Fruit fly (Drosophila melanogaster) whole organism, embryonic: ENCODE measurements around the gene CG10761.

Experiments used
- Aef1 ChIP-seq: fragments of 200-800 bp; sonication (Bioruptor generic); IDR thresholded peaks from 3 replicates; pipeline ENCODE4 v1.3.6; 2022; ENCODE audit warnings: missing biosample characterization, missing genetic modification characterization
- Atf6 ChIP-seq: fragments of 200-800 bp; sonication (Bioruptor generic); IDR thresholded peaks from 2 replicates; pipeline ENCODE4 v1.3.6; 2022; ENCODE audit warnings: missing biosample characterization, missing genetic modification characterization
- BEAF-32 ChIP-seq: fragments of 200-800 bp; sonication (Bioruptor generic); optimal IDR thresholded peaks from 3 replicates; lab custom pipeline; 2017; ENCODE audit warnings: missing biosample characterization, missing genetic modification characterization, mild to moderate bottlenecking, moderate library complexity, missing genetic modification reagents
- Bgb ChIP-seq: fragments of 200-800 bp; sonication (Bioruptor generic); IDR thresholded peaks from 2 replicates; pipeline ENCODE4 v1.3.6; 2022; ENCODE audit warnings: missing biosample characterization, missing genetic modification characterization; ENCODE audit not compliant: partially characterized antibody
- CG10543 ChIP-seq: fragments of 200-800 bp; sonication (Bioruptor generic); optimal IDR thresholded peaks from 3 replicates; lab custom pipeline; 2017; ENCODE audit warnings: missing biosample characterization, mild to moderate bottlenecking, missing genetic modification characterization, moderate library complexity
- CG11456 ChIP-seq: fragments of 200-800 bp; sonication (Bioruptor generic); IDR thresholded peaks from 3 replicates; pipeline ENCODE4 v1.3.6; 2022; ENCODE audit warnings: missing biosample characterization, missing genetic modification characterization
- CG12299 ChIP-seq: fragments of 200-800 bp; sonication (Bioruptor generic); optimal IDR thresholded peaks from 2 replicates; lab custom pipeline; 2018; ENCODE audit warnings: missing biosample characterization, mild to moderate bottlenecking, missing genetic modification characterization
- CG12391 ChIP-seq: fragments of 200-800 bp; sonication (Bioruptor generic); optimal IDR thresholded peaks from 3 replicates; lab custom pipeline; 2018; ENCODE audit warnings: missing biosample characterization, mild to moderate bottlenecking, missing genetic modification characterization, moderate library complexity
- CG13287 ChIP-seq: fragments of 200-800 bp; sonication (Bioruptor generic); IDR thresholded peaks from 2 replicates; pipeline ENCODE4 v1.3.6; 2022; ENCODE audit warnings: missing biosample characterization, missing genetic modification characterization; ENCODE audit not compliant: partially characterized antibody
- CG13424 ChIP-seq: fragments of 200-800 bp; sonication (Bioruptor generic); optimal IDR thresholded peaks from 2 replicates; lab custom pipeline; 2019; ENCODE audit warnings: missing biosample characterization, mild to moderate bottlenecking, missing genetic modification characterization, moderate library complexity
- CG15696 ChIP-seq: fragments of 200-800 bp; sonication (Bioruptor generic); optimal IDR thresholded peaks from 2 replicates; lab custom pipeline; 2019; ENCODE audit warnings: missing biosample characterization, mild to moderate bottlenecking, missing genetic modification characterization, moderate library complexity
- CG17912 ChIP-seq: fragments of 200-800 bp; sonication (Bioruptor generic); optimal IDR thresholded peaks from 2 replicates; lab custom pipeline; 2018; ENCODE audit warnings: missing biosample characterization, mild to moderate bottlenecking, missing genetic modification characterization
- CG1832 ChIP-seq: fragments of 200-800 bp; sonication (Bioruptor generic); optimal IDR thresholded peaks from 2 replicates; lab custom pipeline; 2017; ENCODE audit warnings: missing biosample characterization, mild to moderate bottlenecking, missing genetic modification characterization, inconsistent platforms
- CG3847 ChIP-seq: fragments of 200-800 bp; sonication (Bioruptor generic); IDR thresholded peaks from 2 replicates; pipeline ENCODE4 v1.3.6; 2022; ENCODE audit warnings: missing biosample characterization, missing genetic modification characterization
- CG5953 ChIP-seq: fragments of 200-800 bp; sonication (Bioruptor generic); IDR thresholded peaks from 2 replicates; pipeline ENCODE4 v1.3.6; 2022; ENCODE audit warnings: missing biosample characterization, missing genetic modification characterization
- CG6272 ChIP-seq: fragments of 200-800 bp; sonication (Bioruptor generic); IDR thresholded peaks from 2 replicates; pipeline ENCODE4 v1.3.6; 2022; ENCODE audit warnings: missing biosample characterization, missing genetic modification characterization
- CG7963 ChIP-seq: fragments of 200-800 bp; sonication (Bioruptor generic); IDR thresholded peaks from 3 replicates; pipeline ENCODE4 v1.3.6; 2022; ENCODE audit warnings: missing biosample characterization, missing genetic modification characterization; ENCODE audit not compliant: partially characterized antibody
- CG9727 ChIP-seq: fragments of 200-800 bp; sonication (Bioruptor generic); optimal IDR thresholded peaks from 3 replicates; lab custom pipeline; 2017; ENCODE audit warnings: missing biosample characterization, mild to moderate bottlenecking, missing genetic modification characterization
- CG9932 ChIP-seq: fragments of 200-800 bp; sonication (Bioruptor generic); IDR thresholded peaks from 2 replicates; pipeline ENCODE4 v1.3.6; 2022; ENCODE audit warnings: missing biosample characterization, missing genetic modification characterization
- D19B ChIP-seq: fragments of 200-800 bp; sonication (Bioruptor generic); optimal IDR thresholded peaks from 2 replicates; lab custom pipeline; 2017; ENCODE audit warnings: missing biosample characterization, mild to moderate bottlenecking, missing genetic modification characterization
- Dek ChIP-seq: fragments of 200-800 bp; sonication (Bioruptor generic); optimal IDR thresholded peaks from 3 replicates; lab custom pipeline; 2019; ENCODE audit warnings: missing biosample characterization, mild to moderate bottlenecking, missing genetic modification characterization, moderate library complexity
- Drgx ChIP-seq: fragments of 200-800 bp; sonication (Bioruptor generic); IDR thresholded peaks from 2 replicates; pipeline ENCODE4 v1.3.6; 2022; ENCODE audit warnings: missing biosample characterization, missing genetic modification characterization
- E2f1 ChIP-seq: fragments of 200-800 bp; sonication (Bioruptor generic); IDR thresholded peaks from 2 replicates; pipeline ENCODE4 v1.3.6; 2022; ENCODE audit warnings: missing biosample characterization, missing genetic modification characterization
- E2f2 ChIP-seq: fragments of 200-800 bp; sonication (Bioruptor generic); IDR thresholded peaks from 2 replicates; pipeline ENCODE4 v1.3.6; 2022; ENCODE audit warnings: missing biosample characterization, missing genetic modification characterization
- GATAe ChIP-seq: fragments of 200-800 bp; sonication (Bioruptor generic); conservative IDR thresholded peaks from 2 replicates; pipeline ENCODE4 v1.3.6; 2022; ENCODE audit warnings: missing biosample characterization, missing genetic modification characterization
- HmgZ ChIP-seq: fragments of 200-800 bp; sonication (Bioruptor generic); optimal IDR thresholded peaks from 2 replicates; lab custom pipeline; 2018; ENCODE audit warnings: missing biosample characterization, mild to moderate bottlenecking, missing genetic modification characterization
- Hr3 ChIP-seq: fragments of 200-800 bp; sonication (Bioruptor generic); optimal IDR thresholded peaks from 3 replicates; lab custom pipeline; 2016; ENCODE audit warnings: missing biosample characterization, missing genetic modification characterization
- MBD-R2 ChIP-seq: fragments of 200-800 bp; sonication (Bioruptor generic); IDR thresholded peaks from 2 replicates; pipeline ENCODE4 v1.3.6; 2022; ENCODE audit warnings: missing biosample characterization, missing genetic modification characterization
- NfI ChIP-seq: fragments of 200-800 bp; sonication (Bioruptor generic); optimal IDR thresholded peaks from 3 replicates; lab custom pipeline; 2018; ENCODE audit warnings: missing biosample characterization, mild to moderate bottlenecking, missing genetic modification characterization, moderate library complexity
- Rfx ChIP-seq: fragments of 200-800 bp; sonication (Bioruptor generic); IDR thresholded peaks from 2 replicates; pipeline ENCODE4 v1.3.6; 2022; ENCODE audit warnings: missing biosample characterization, missing genetic modification characterization
- TFAM ChIP-seq: fragments of 200-800 bp; sonication (Bioruptor generic); optimal IDR thresholded peaks from 2 replicates; lab custom pipeline; 2017; ENCODE audit warnings: missing biosample characterization, missing genetic modification characterization, inconsistent platforms
- Tbp ChIP-seq: fragments of >200 bp; optimal IDR thresholded peaks from 2 replicates; lab custom pipeline; 2018; ENCODE audit warnings: missing biosample characterization, missing genetic modification characterization
- ato ChIP-seq: fragments of 200-800 bp; sonication (Bioruptor generic); IDR thresholded peaks from 2 replicates; pipeline ENCODE4 v1.3.6; 2022; ENCODE audit warnings: missing biosample characterization, missing genetic modification characterization; ENCODE audit not compliant: partially characterized antibody
- cas ChIP-seq: fragments of 200-800 bp; sonication (Bioruptor generic); IDR thresholded peaks from 2 replicates; pipeline ENCODE4 v1.3.6; 2022; ENCODE audit warnings: missing biosample characterization, missing genetic modification characterization
- crp ChIP-seq, 2 experiments: fragments of 200-800 bp; sonication (Bioruptor generic); optimal IDR thresholded peaks; 2 replicates in 1 of 2; 3 replicates in 1 of 2; lab custom pipeline; 2017; ENCODE audit warnings: missing biosample characterization in 2 of 2, missing genetic modification characterization in 2 of 2, mild to moderate bottlenecking in 1 of 2, moderate library complexity in 1 of 2
- cwo ChIP-seq: fragments of 200-800 bp; sonication (Bioruptor generic); optimal IDR thresholded peaks from 3 replicates; lab custom pipeline; 2017; ENCODE audit warnings: missing biosample characterization, missing genetic modification characterization, mild to moderate bottlenecking, moderate library complexity, missing genetic modification reagents
- dpn ChIP-seq, 2 experiments: fragments of 200-800 bp; sonication (Bioruptor generic); optimal IDR thresholded peaks; 3 replicates each; lab custom pipeline; 2016; ENCODE audit warnings: missing biosample characterization in 2 of 2, missing genetic modification characterization in 2 of 2
- eyg ChIP-seq: fragments of 200-800 bp; sonication (Bioruptor generic); optimal IDR thresholded peaks from 3 replicates; lab custom pipeline; 2016; ENCODE audit warnings: missing biosample characterization, missing genetic modification characterization
- grau ChIP-seq: fragments of 200-800 bp; optimal IDR thresholded peaks from 3 replicates; lab custom pipeline; 2019; ENCODE audit warnings: missing biosample characterization, mild to moderate bottlenecking, missing genetic modification characterization, moderate library complexity
- insv ChIP-seq, 2 experiments: fragments of 200-800 bp; sonication (Bioruptor generic); optimal IDR thresholded peaks; 3 replicates each; lab custom pipeline; 2016 to 2018; ENCODE audit warnings: missing biosample characterization in 2 of 2, missing genetic modification characterization in 2 of 2
- kni ChIP-seq: fragments of 200-800 bp; sonication (Bioruptor generic); optimal IDR thresholded peaks from 3 replicates; lab custom pipeline; 2017; ENCODE audit warnings: mild to moderate bottlenecking, missing biosample characterization, missing genetic modification reagents, missing genetic modification characterization
- nmo ChIP-seq: fragments of 200-800 bp; sonication (Bioruptor generic); optimal IDR thresholded peaks from 2 replicates; lab custom pipeline; 2018; ENCODE audit warnings: missing biosample characterization, mild to moderate bottlenecking, missing genetic modification characterization, moderate library complexity
- pho ChIP-seq: fragments of 200-800 bp; sonication (Bioruptor generic); optimal IDR thresholded peaks from 2 replicates; lab custom pipeline; 2016; ENCODE audit warnings: missing biosample characterization, missing genetic modification characterization
- phol ChIP-seq: fragments of 200-800 bp; sonication (Bioruptor generic); optimal IDR thresholded peaks from 3 replicates; lab custom pipeline; 2018; ENCODE audit warnings: missing biosample characterization, mild to moderate bottlenecking, missing genetic modification characterization, moderate library complexity
- pzg ChIP-seq: fragments of 200-800 bp; sonication (Bioruptor generic); optimal IDR thresholded peaks from 3 replicates; lab custom pipeline; 2018; ENCODE audit warnings: missing biosample characterization, mild to moderate bottlenecking, missing genetic modification characterization, moderate library complexity
- sob ChIP-seq: fragments of 200-800 bp; sonication (Bioruptor generic); IDR thresholded peaks from 2 replicates; pipeline ENCODE4 v1.3.6; 2022; ENCODE audit warnings: missing biosample characterization, missing genetic modification characterization
- sr ChIP-seq: fragments of 200-800 bp; sonication (Bioruptor generic); IDR thresholded peaks from 3 replicates; pipeline ENCODE4 v1.3.6; 2022; ENCODE audit warnings: missing biosample characterization, missing genetic modification characterization
- trem ChIP-seq: fragments of 200-800 bp; optimal IDR thresholded peaks from 3 replicates; lab custom pipeline; 2019; ENCODE audit warnings: missing biosample characterization, mild to moderate bottlenecking, missing genetic modification characterization, moderate library complexity
- trh ChIP-seq: fragments of 200-800 bp; sonication (Bioruptor generic); optimal IDR thresholded peaks from 2 replicates; lab custom pipeline; 2016; ENCODE audit warnings: missing biosample characterization, missing genetic modification characterization

The CG10761 gene

dm6 chrX:8145501-8146157, 17.0 kb downstream of the CG10761 start, which contains the start of the genes alpha-PheRS and CG2129 (continued):
- TF ChIP-seq CG12299 (tag; lab: Kevin White, UChicago) (peak; percentile 27), HmgZ (tag; lab: Kevin White, UChicago) (peak; percentile 70), CG3847 (GFP tag; lab: Robert Waterston, UW) (0 out of 2 replicates have a peak, but pooled peaks have one; percentile 12), CG9727 (GFP tag; lab: Kevin White, UChicago) (no peak), trem (tag; lab: Kevin White, UChicago) (peak; percentile 55), CG17912 (no peak), E2f2 (peak; percentile 24; the same call in 1 of the 2 replicates), nmo (GFP tag; lab: Kevin White, UChicago) (peak; percentile 38), Drgx (GFP tag; lab: Robert Waterston, UW) (no peak), ato (no peak), CG13287 (GFP tag; lab: Robert Waterston, UW) (peak; percentile 53; the same call in 1 of the 2 replicates), CG5953 (GFP tag; lab: Robert Waterston, UW) (no peak), GATAe (GFP tag; lab: Robert Waterston, UW) (no peak), eyg (GFP tag; lab: Kevin White, UChicago) (no peak), Bgb (0 out of 2 replicates have a peak, but pooled peaks have one; percentile 18), grau (tag; lab: Kevin White, UChicago) (peak; percentile 51), CG10543 (GFP tag; lab: Kevin White, UChicago) (no peak), cwo (no peak), CG15696 (tag; lab: Kevin White, UChicago) (peak; percentile 23), BEAF-32 (peak; percentile 47), CG13424 (tag; lab: Kevin White, UChicago) (peak; percentile 60), dpn (GFP tag; optimal IDR thresholded peaks at IDR 0.05; lab: Kevin White, UChicago) (no peak), CG6272 (GFP tag; lab: Robert Waterston, UW) (no peak), Rfx (GFP tag; lab: Robert Waterston, UW) (peak; percentile 46; the same call in 1 of the 2 replicates), CG9932 (GFP tag; lab: Robert Waterston, UW) (peak; percentile 44; the same call in 1 of the 2 replicates), MBD-R2 (peak; percentile 76; the same call in 1 of the 2 replicates), phol (tag; lab: Kevin White, UChicago) (peak; percentile 53), TFAM (GFP tag; lab: Kevin White, UChicago) (no peak), D19B (GFP tag; lab: Kevin White, UChicago) (no peak), trh (no peak), Dek (tag; lab: Kevin White, UChicago) (peak; percentile 3), Atf6 (no peak), sob (GFP tag; lab: Robert Waterston, UW) (0 out of 2 replicates have a peak, but pooled peaks have one; percentile 24), Hr3 (GFP tag; lab: Kevin White, UChicago) (peak; percentile 1), CG7963 (GFP tag; lab: Robert Waterston, UW) (0 out of 3 replicates have a peak, but pooled peaks have one; percentile 9), CG11456 (no peak), sr (GFP tag; lab: Robert Waterston, UW) (no peak), kni (GFP tag; lab: Kevin White, UChicago) (no peak), NfI (GFP tag; lab: Kevin White, UChicago) (peak; percentile 18), pzg (GFP tag; lab: Kevin White, UChicago) (peak; percentile 40), Aef1 (no peak), E2f1 (GFP tag; lab: Robert Waterston, UW) (no peak), crp (GFP tag; optimal IDR thresholded peaks at IDR 0.05; lab: Kevin White, UChicago) (peak; percentile 55 to 88), cas (GFP tag; lab: Robert Waterston, UW) (no peak), CG1832 (GFP tag; lab: Kevin White, UChicago) (no peak), insv (GFP tag; optimal IDR thresholded peaks at IDR 0.05; lab: Kevin White, UChicago) (peak in 1 of 2 experiments; percentile 87), Tbp (GFP tag; lab: Kevin White, UChicago) (no peak), CG12391 (tag; lab: Kevin White, UChicago) (peak; percentile 62), pho (GFP tag; lab: Kevin White, UChicago) (peak; percentile 23)
